Fruit fly (Drosophila melanogaster) whole organism, prepupa: ENCODE results near the gene Men-b.

Experiments
- Blimp-1 ChIP-seq: fragments of 200-800 bp; sonication (Bioruptor generic); optimal IDR thresholded peaks from 3 replicates; lab custom pipeline; 2017; ENCODE audit warnings: missing biosample characterization, missing genetic modification characterization, mild to moderate bottlenecking, moderate library complexity, missing genetic modification reagents
- CG10631 ChIP-seq: fragments of 200-800 bp; sonication (Bioruptor generic); optimal IDR thresholded peaks from 2 replicates; lab custom pipeline; 2016; ENCODE audit warnings: missing biosample characterization, missing genetic modification characterization
- CG10669 ChIP-seq: fragments of 200-800 bp; sonication (Bioruptor generic); optimal IDR thresholded peaks from 3 replicates; lab custom pipeline; 2018; ENCODE audit warnings: missing biosample characterization, mild to moderate bottlenecking, missing genetic modification characterization, moderate library complexity
- CG11902 ChIP-seq: fragments of 200-800 bp; sonication (Bioruptor generic); optimal IDR thresholded peaks from 3 replicates; lab custom pipeline; 2016; ENCODE audit warnings: missing biosample characterization, missing genetic modification characterization
- CG15336 ChIP-seq: fragments of 200-800 bp; sonication (Bioruptor generic); IDR thresholded peaks from 2 replicates; pipeline ENCODE4 v1.3.6; 2022; ENCODE audit warnings: missing biosample characterization, missing genetic modification characterization
- CG1621 ChIP-seq: fragments of 200-800 bp; sonication (Bioruptor generic); optimal IDR thresholded peaks from 3 replicates; lab custom pipeline; 2018; ENCODE audit warnings: missing biosample characterization, mild to moderate bottlenecking, missing genetic modification characterization
- CG16779 ChIP-seq: fragments of 200-800 bp; sonication (Bioruptor generic); optimal IDR thresholded peaks from 3 replicates; lab custom pipeline; 2017; ENCODE audit warnings: missing biosample characterization, mild to moderate bottlenecking, missing genetic modification characterization
- CG32006 ChIP-seq: fragments of 200-800 bp; sonication (Bioruptor generic); optimal IDR thresholded peaks from 3 replicates; lab custom pipeline; 2017; ENCODE audit warnings: missing biosample characterization, mild to moderate bottlenecking, missing genetic modification characterization
- CG6792 ChIP-seq: fragments of 200-800 bp; sonication (Bioruptor generic); optimal IDR thresholded peaks from 3 replicates; lab custom pipeline; 2016; ENCODE audit warnings: missing biosample characterization, missing genetic modification characterization
- CG6808 ChIP-seq: fragments of 200-800 bp; sonication (Bioruptor generic); optimal IDR thresholded peaks from 3 replicates; lab custom pipeline; 2017; ENCODE audit warnings: missing biosample characterization, missing genetic modification characterization, mild to moderate bottlenecking, moderate library complexity, missing genetic modification reagents
- CG6854 ChIP-seq: fragments of 200-800 bp; sonication (Bioruptor generic); optimal IDR thresholded peaks from 2 replicates; lab custom pipeline; 2017; ENCODE audit warnings: missing biosample characterization, mild to moderate bottlenecking, missing genetic modification characterization
- CG7368 ChIP-seq: fragments of 200-800 bp; sonication (Bioruptor generic); optimal IDR thresholded peaks from 3 replicates; lab custom pipeline; 2016; ENCODE audit warnings: missing biosample characterization, missing genetic modification characterization
- CG8632 ChIP-seq: fragments of 200-800 bp; sonication (Bioruptor generic); optimal IDR thresholded peaks from 3 replicates; lab custom pipeline; 2016; ENCODE audit warnings: missing biosample characterization, missing genetic modification characterization
- CG9139 ChIP-seq: fragments of 200-800 bp; sonication (Bioruptor generic); optimal IDR thresholded peaks from 3 replicates; lab custom pipeline; 2017; ENCODE audit warnings: missing biosample characterization, mild to moderate bottlenecking, missing genetic modification characterization
- Eip78C ChIP-seq: fragments of 200-800 bp; sonication (Bioruptor generic); peaks from one replicate; lab custom pipeline; 2016; ENCODE audit warnings: missing biosample characterization, missing genetic modification characterization
- Eip93F ChIP-seq: fragments of 200-800 bp; sonication (Bioruptor generic); optimal IDR thresholded peaks from 2 replicates; lab custom pipeline; 2016; ENCODE audit warnings: missing biosample characterization, mild to moderate bottlenecking, missing genetic modification characterization
- Ets21C ChIP-seq: fragments of 200-800 bp; sonication (Bioruptor generic); optimal IDR thresholded peaks from 3 replicates; lab custom pipeline; 2016; ENCODE audit warnings: missing biosample characterization, missing genetic modification characterization
- Gug ChIP-seq: fragments of 200-800 bp; sonication (Bioruptor generic); IDR thresholded peaks from 2 replicates; pipeline ENCODE4 v1.3.6; 2022; ENCODE audit warnings: missing biosample characterization, missing genetic modification characterization
- Hr38 ChIP-seq: sonication (Bioruptor generic); optimal IDR thresholded peaks from 2 replicates; lab custom pipeline; 2016; ENCODE audit warnings: missing biosample characterization, missing genetic modification characterization
- Hr39 ChIP-seq: fragments of 200-800 bp; sonication (Bioruptor generic); optimal IDR thresholded peaks from 2 replicates; lab custom pipeline; 2016; ENCODE audit warnings: missing biosample characterization, missing genetic modification characterization
- Lpt ChIP-seq: fragments of 200-800 bp; sonication (Bioruptor generic); optimal IDR thresholded peaks from 3 replicates; lab custom pipeline; 2016; ENCODE audit warnings: missing biosample characterization, missing genetic modification characterization
- Met ChIP-seq: fragments of 200-800 bp; sonication (Bioruptor generic); optimal IDR thresholded peaks from 3 replicates; lab custom pipeline; 2016; ENCODE audit warnings: missing biosample characterization, missing genetic modification characterization
- OdsH ChIP-seq: fragments of 200-800 bp; sonication (Bioruptor generic); optimal IDR thresholded peaks from 3 replicates; lab custom pipeline; 2016; ENCODE audit warnings: missing biosample characterization, missing genetic modification characterization
- Sox102F ChIP-seq: fragments of 200-800 bp; sonication (Bioruptor generic); optimal IDR thresholded peaks from 2 replicates; lab custom pipeline; 2016; ENCODE audit warnings: missing biosample characterization, mild to moderate bottlenecking, missing genetic modification characterization
- Sox14 ChIP-seq: fragments of 200-800 bp; sonication (Bioruptor generic); optimal IDR thresholded peaks from 3 replicates; lab custom pipeline; 2016; ENCODE audit warnings: missing biosample characterization, missing genetic modification characterization
- acj6 ChIP-seq: fragments of 200-800 bp; sonication (Bioruptor generic); optimal IDR thresholded peaks from 3 replicates; lab custom pipeline; 2016; ENCODE audit warnings: missing biosample characterization, missing genetic modification characterization
- dac ChIP-seq: fragments of 200-800 bp; sonication (Bioruptor generic); optimal IDR thresholded peaks from 2 replicates; lab custom pipeline; 2017; ENCODE audit warnings: missing biosample characterization, mild to moderate bottlenecking, missing genetic modification characterization
- dsx ChIP-seq: fragments of 200-800 bp; optimal IDR thresholded peaks from 3 replicates; lab custom pipeline; 2019; ENCODE audit warnings: missing biosample characterization, mild to moderate bottlenecking, missing genetic modification characterization, moderate library complexity; ENCODE audit not compliant: poor library complexity, severe bottlenecking
- esn ChIP-seq: fragments of 200-800 bp; sonication (Bioruptor generic); optimal IDR thresholded peaks from 2 replicates; lab custom pipeline; 2016; ENCODE audit warnings: missing biosample characterization, mild to moderate bottlenecking, missing genetic modification characterization, moderate library complexity
- fkh ChIP-seq: fragments of 200-800 bp; sonication (Bioruptor generic); optimal IDR thresholded peaks from 3 replicates; lab custom pipeline; 2017; ENCODE audit warnings: missing biosample characterization, mild to moderate bottlenecking, missing genetic modification characterization, moderate library complexity
- lz ChIP-seq: fragments of 200-800 bp; sonication (Bioruptor generic); optimal IDR thresholded peaks from 3 replicates; lab custom pipeline; 2016; ENCODE audit warnings: missing biosample characterization, missing genetic modification characterization
- net ChIP-seq: fragments of 200-800 bp; sonication (Bioruptor generic); optimal IDR thresholded peaks from 3 replicates; lab custom pipeline; 2016; ENCODE audit warnings: missing biosample characterization, missing genetic modification characterization
- salr ChIP-seq, 2 experiments: fragments of 200-800 bp; sonication (Bioruptor generic); optimal IDR thresholded peaks; 3 replicates each; lab custom pipeline; 2016 to 2018; ENCODE audit warnings: missing biosample characterization in 2 of 2, missing genetic modification characterization in 2 of 2, mild to moderate bottlenecking in 1 of 2
- spab ChIP-seq: fragments of 200-800 bp; sonication (Bioruptor generic); optimal IDR thresholded peaks from 2 replicates; lab custom pipeline; 2017; ENCODE audit warnings: missing biosample characterization, mild to moderate bottlenecking, missing genetic modification characterization, missing genetic modification reagents
- ss ChIP-seq, 2 experiments: fragments of 200-800 bp; sonication (Bioruptor generic); optimal IDR thresholded peaks; 2 replicates in 1 of 2; 3 replicates in 1 of 2; lab custom pipeline; 2017 to 2018; ENCODE audit warnings: mild to moderate bottlenecking in 2 of 2, missing biosample characterization in 2 of 2, missing genetic modification characterization in 2 of 2, moderate library complexity in 1 of 2
- svp ChIP-seq: fragments of 200-800 bp; sonication (Bioruptor generic); peaks from one replicate; lab custom pipeline; 2016; ENCODE audit warnings: missing biosample characterization, missing genetic modification characterization
- topi ChIP-seq: fragments of 200-800 bp; sonication (Bioruptor generic); optimal IDR thresholded peaks from 3 replicates; lab custom pipeline; 2016; ENCODE audit warnings: missing biosample characterization, missing genetic modification characterization
- vri ChIP-seq: fragments of 200-800 bp; sonication (Bioruptor generic); optimal IDR thresholded peaks from 3 replicates; lab custom pipeline; 2016; ENCODE audit warnings: missing biosample characterization, mild to moderate bottlenecking, missing genetic modification characterization

The Men-b gene

dm6 chr3R:27131408-27131807, 20.1 kb upstream of the Men-b start:
- TF ChIP-seq CG6792 (GFP tag; lab: Kevin White, UChicago) (no peak), Eip78C (GFP tag; lab: Kevin White, UChicago) (peak; percentile 36), CG6854 (GFP tag; lab: Kevin White, UChicago) (peak; percentile 7), net (no peak), esn (GFP tag; lab: Kevin White, UChicago) (peak; percentile 38), Sox102F (GFP tag; lab: Kevin White, UChicago) (peak; percentile 38), fkh (GFP tag; lab: Kevin White, UChicago) (peak; percentile 88), vri (peak; percentile 90), Blimp-1 (peak; percentile 52)

dm6 chr3R:27133992-27134391, 17.5 kb upstream of the Men-b start:
- TF ChIP-seq ss (GFP tag; optimal IDR thresholded peaks at IDR 0.05; lab: Kevin White, UChicago) (no peak), CG1621 (no peak), Gug (GFP tag; lab: Robert Waterston, UW) (no peak), CG6854 (GFP tag; lab: Kevin White, UChicago) (no peak)
- TF ChIP-seq, all 60 proteins: peak for 0

dm6 chr3R:27134728-27135361, 16.6 kb upstream of the Men-b start:
- TF ChIP-seq vri: peak; percentile 30
- peak; percentile 21 for TF ChIP-seq Eip78C (GFP tag; lab: Kevin White, UChicago)
- TF ChIP-seq svp (GFP tag; lab: Kevin White, UChicago): peak; percentile 70
- TF ChIP-seq CG8632 (GFP tag; lab: Kevin White, UChicago): no peak
- no peak for TF ChIP-seq CG9139 (GFP tag; lab: Kevin White, UChicago)
- TF ChIP-seq fkh (GFP tag; lab: Kevin White, UChicago): no peak
- TF ChIP-seq Hr38 (GFP tag; lab: Kevin White, UChicago): no peak
- no peak for TF ChIP-seq CG16779 (tag; lab: Kevin White, UChicago)
- peak; percentile 12 for TF ChIP-seq Blimp-1
- TF ChIP-seq Eip93F (GFP tag; lab: Kevin White, UChicago): no peak
- TF ChIP-seq Ets21C (GFP tag; lab: Kevin White, UChicago): no peak
- peak in 1 of 2 experiments; percentile 4 for TF ChIP-seq ss (GFP tag; optimal IDR thresholded peaks at IDR 0.05; lab: Kevin White, UChicago)

dm6 chr3R:27135692-27136641, 15.5 kb upstream of the Men-b start:
- TF ChIP-seq spab (GFP tag; lab: Kevin White, UChicago): peak; percentile 63
- TF ChIP-seq esn (GFP tag; lab: Kevin White, UChicago): peak; percentile 69
- TF ChIP-seq Sox102F (GFP tag; lab: Kevin White, UChicago): peak; percentile 49
- no peak for TF ChIP-seq Hr38 (GFP tag; lab: Kevin White, UChicago)
- TF ChIP-seq Eip93F (GFP tag; lab: Kevin White, UChicago): no peak
- peak; percentile 22 for TF ChIP-seq Blimp-1
- peak; percentile 48 for TF ChIP-seq acj6 (GFP tag; lab: Kevin White, UChicago)
- TF ChIP-seq CG32006 (GFP tag; lab: Kevin White, UChicago): peak; percentile 41
- TF ChIP-seq Lpt: no peak
- peak; percentile 56 for TF ChIP-seq CG10631 (GFP tag; lab: Kevin White, UChicago)
- peak; percentile 64 for TF ChIP-seq vri
- TF ChIP-seq OdsH (GFP tag; lab: Kevin White, UChicago): peak; percentile 42
- peak; percentile 22 for TF ChIP-seq topi (GFP tag; lab: Kevin White, UChicago)
- TF ChIP-seq dac (GFP tag; lab: Kevin White, UChicago): no peak
- no peak for TF ChIP-seq Hr39 (GFP tag; lab: Kevin White, UChicago)
- TF ChIP-seq salr (GFP tag; optimal IDR thresholded peaks at IDR 0.05; lab: Kevin White, UChicago): peak; percentile 7 to 28
- TF ChIP-seq svp (GFP tag; lab: Kevin White, UChicago): peak; percentile 39
- peak; percentile 93 for TF ChIP-seq fkh (GFP tag; lab: Kevin White, UChicago)
- TF ChIP-seq CG9139 (GFP tag; lab: Kevin White, UChicago): peak; percentile 62
- peak; percentile 42 for TF ChIP-seq CG6854 (GFP tag; lab: Kevin White, UChicago)
- peak; percentile 50 for TF ChIP-seq dsx (GFP tag; lab: Kevin White, UChicago)
- peak; percentile 77 for TF ChIP-seq CG6792 (GFP tag; lab: Kevin White, UChicago)
- TF ChIP-seq CG7368: peak; percentile 69
- TF ChIP-seq net: peak; percentile 60
- no peak for TF ChIP-seq CG15336 (GFP tag; lab: Robert Waterston, UW)
- TF ChIP-seq lz (GFP tag; lab: Kevin White, UChicago): peak; percentile 45
- TF ChIP-seq CG6808 (GFP tag; lab: Kevin White, UChicago): peak; percentile 65
- peak; percentile 15 for TF ChIP-seq Met (GFP tag; lab: Kevin White, UChicago)
- no peak for TF ChIP-seq CG11902 (GFP tag; lab: Kevin White, UChicago)
- peak; percentile 70 for TF ChIP-seq CG10669 (GFP tag; lab: Kevin White, UChicago)
- TF ChIP-seq Sox14: peak; percentile 6
- TF ChIP-seq ss (GFP tag; optimal IDR thresholded peaks at IDR 0.05; lab: Kevin White, UChicago): peak; percentile 22 to 69
- TF ChIP-seq Ets21C (GFP tag; lab: Kevin White, UChicago): no peak
